ENCODE assay signal across 3 worm cellular contexts in genomic region chrIII:3916624-3917023, ce11.
A peak's percentile ranks its signal among the peaks of the same experiment; 100 is the strongest.
TF ChIP-seq lines count a peak whose summit lies in the region.

Gene ccdc-47, plus strand, starts transcription at chrIII:3916967.

TF ChIP-seq in whole organism, L1 larva, 84 proteins besides CTCF, POLR2A, EP300 and RAD21 (continued from another document and continues in another):
- TF ChIP-seq fkh-4 (tag; optimal IDR thresholded peaks at IDR 0.05; lab: Kevin White, UChicago; ENCODE audit: borderline replicate concordance) (no peak), pax-3 (tag; optimal IDR thresholded peaks at IDR 0.05; lab: Kevin White, UChicago) (no peak), isw-1 (GFP tag; IDR thresholded peaks at IDR 0.05; lab: Robert Waterston, UW) (peak; percentile 48), mef-2 (tag; optimal IDR thresholded peaks at IDR 0.05; lab: Kevin White, UChicago) (no peak), unc-98 (GFP tag; IDR thresholded peaks at IDR 0.05; lab: Robert Waterston, UW) (no peak), nhr-84 (tag; optimal IDR thresholded peaks at IDR 0.05; lab: Kevin White, UChicago) (no peak), lsy-2 (tag; optimal IDR thresholded peaks at IDR 0.05; lab: Kevin White, UChicago) (peak; percentile 65 to 75), nhr-77 (tag; optimal IDR thresholded peaks at IDR 0.05; lab: Kevin White, UChicago) (no peak), grh-1 (GFP tag; IDR thresholded peaks at IDR 0.05; lab: Robert Waterston, UW) (0 out of 2 replicates have a peak, but pooled peaks have one; percentile 28), fkh-8 (tag; optimal IDR thresholded peaks at IDR 0.05; lab: Kevin White, UChicago) (peak; percentile 34), lin-14 (GFP tag; optimal IDR thresholded peaks at IDR 0.05; lab: Kevin White, UChicago) (peak; percentile 53), zip-4 (GFP tag; optimal IDR thresholded peaks at IDR 0.05; lab: Kevin White, UChicago) (no peak), pag-3 (tag; optimal IDR thresholded peaks at IDR 0.05; lab: Kevin White, UChicago; ENCODE audit: borderline replicate concordance, insufficient read depth) (no peak), unc-30 (tag; optimal IDR thresholded peaks at IDR 0.05; lab: Kevin White, UChicago) (no peak), elt-2 (tag; optimal IDR thresholded peaks at IDR 0.05; lab: Kevin White, UChicago) (peak; percentile 16), hlh-4 (tag; optimal IDR thresholded peaks at IDR 0.05; lab: Kevin White, UChicago) (no peak), nhr-11 (tag; optimal IDR thresholded peaks at IDR 0.05; lab: Kevin White, UChicago) (no peak), fkh-10 (GFP tag; optimal IDR thresholded peaks at IDR 0.05; lab: Kevin White, UChicago) (no peak), unc-62 (GFP tag; optimal IDR thresholded peaks at IDR 0.05; lab: Kevin White, UChicago) (no peak), nhr-19 (GFP tag; conservative IDR thresholded peaks at IDR 0.05; lab: Robert Waterston, UW) (peak; percentile 58), nhr-237 (tag; optimal IDR thresholded peaks at IDR 0.05; lab: Kevin White, UChicago) (no peak), fos-1 (tag; optimal IDR thresholded peaks at IDR 0.05; lab: Kevin White, UChicago) (no peak), xbp-1 (tag; optimal IDR thresholded peaks at IDR 0.05; lab: Kevin White, UChicago) (peak; percentile 55), ztf-11 (tag; optimal IDR thresholded peaks at IDR 0.05; lab: Kevin White, UChicago) (peak in 1 of 2 experiments; percentile 44), ets-5 (GFP tag; IDR thresholded peaks at IDR 0.05; lab: Robert Waterston, UW) (no peak), snu-23 (GFP tag; optimal IDR thresholded peaks at IDR 0.05; lab: Kevin White, UChicago) (peak; percentile 76), tlp-1 (tag; optimal IDR thresholded peaks at IDR 0.05; lab: Kevin White, UChicago) (no peak), jun-1 (tag; optimal IDR thresholded peaks at IDR 0.05; lab: Kevin White, UChicago) (no peak), efl-1 (optimal IDR thresholded peaks at IDR 0.05; lab: Kevin White, UChicago) (peak; percentile 46 to 86), efl-1 (GFP tag; optimal IDR thresholded peaks at IDR 0.05 in 1 of 2; lab: Kevin White, UChicago) (peak; percentile 85 to 98), sptf-1 (tag; optimal IDR thresholded peaks at IDR 0.05; lab: Kevin White, UChicago) (no peak), unc-130 (tag; optimal IDR thresholded peaks at IDR 0.05; lab: Kevin White, UChicago) (peak; percentile 53), pqm-1 (tag; optimal IDR thresholded peaks at IDR 0.05; lab: Kevin White, UChicago) (no peak), dpl-1 (GFP tag; optimal IDR thresholded peaks at IDR 0.05; lab: Kevin White, UChicago) (peak; percentile 78 to 85 (median 84)), C16A3.4 (tag; optimal IDR thresholded peaks at IDR 0.05; lab: Kevin White, UChicago) (peak; percentile 71), ceh-88 (GFP tag; IDR thresholded peaks at IDR 0.05; lab: Robert Waterston, UW) (no peak), nhr-28 (tag; optimal IDR thresholded peaks at IDR 0.05; lab: Kevin White, UChicago) (no peak), nhr-12 (tag; optimal IDR thresholded peaks at IDR 0.05; lab: Kevin White, UChicago) (no peak), nhr-47 (tag; optimal IDR thresholded peaks at IDR 0.05; lab: Kevin White, UChicago) (peak; percentile 65), sup-37 (GFP tag; optimal IDR thresholded peaks at IDR 0.05; lab: Kevin White, UChicago) (no peak), nhr-76 (tag; optimal IDR thresholded peaks at IDR 0.05; lab: Kevin White, UChicago) (no peak), snpc-4 (tag; optimal IDR thresholded peaks at IDR 0.05; lab: Kevin White, UChicago) (peak; percentile 66), efl-3 (GFP tag; optimal IDR thresholded peaks at IDR 0.05; lab: Kevin White, UChicago) (no peak), ceh-82 (tag; optimal IDR thresholded peaks at IDR 0.05; lab: Kevin White, UChicago) (peak; percentile 41 to 47 (median 44))

TF ChIP-seq in whole organism, L3 larva, 47 proteins besides CTCF, POLR2A, EP300 and RAD21 (continued from another document):
- TF ChIP-seq lin-39 (tag; optimal IDR thresholded peaks at IDR 0.05; lab: Kevin White, UChicago) (peak; percentile 61), mml-1 (tag; optimal IDR thresholded peaks at IDR 0.05; lab: Kevin White, UChicago) (no peak), lin-15B (tag; optimal IDR thresholded peaks at IDR 0.05; lab: Kevin White, UChicago) (peak; percentile 30), fos-1 (tag; optimal IDR thresholded peaks at IDR 0.05; lab: Kevin White, UChicago) (no peak), mdl-1 (tag; optimal IDR thresholded peaks at IDR 0.05; lab: Kevin White, UChicago) (no peak), fkh-2 (tag; optimal IDR thresholded peaks at IDR 0.05; lab: Kevin White, UChicago) (no peak), daf-12 (tag; optimal IDR thresholded peaks at IDR 0.05; lab: Kevin White, UChicago) (no peak), elt-1 (tag; optimal IDR thresholded peaks at IDR 0.05; lab: Kevin White, UChicago) (no peak), nhr-25 (tag; optimal IDR thresholded peaks at IDR 0.05; lab: Kevin White, UChicago) (peak; percentile 22), lsy-12 (tag; optimal IDR thresholded peaks at IDR 0.05; lab: Kevin White, UChicago) (no peak), eor-1 (tag; optimal IDR thresholded peaks at IDR 0.05; lab: Kevin White, UChicago) (no peak)

TF ChIP-seq in whole organism, young adult, 124 proteins besides CTCF, POLR2A, EP300 and RAD21 (continued from another document):
- TF ChIP-seq ztf-28 (GFP tag; IDR thresholded peaks at IDR 0.05; lab: Robert Waterston, UW) = 0 out of 2 replicates have a peak, but pooled peaks have one; percentile 23
- TF ChIP-seq mcd-1 (GFP tag; IDR thresholded peaks at IDR 0.05; lab: Robert Waterston, UW) = peak; percentile 38; the same call in 1 of the 2 replicates
- peak; percentile 42 for TF ChIP-seq rpc-1 (optimal IDR thresholded peaks at IDR 0.05; lab: Kevin White, UChicago)
- no peak for TF ChIP-seq rpc-1 (tag; optimal IDR thresholded peaks at IDR 0.05; lab: Kevin White, UChicago)
- peak; percentile 50 for TF ChIP-seq lin-54 (GFP tag; optimal IDR thresholded peaks at IDR 0.05; lab: Kevin White, UChicago)
- TF ChIP-seq F33H1.4 (GFP tag; IDR thresholded peaks at IDR 0.05; lab: Robert Waterston, UW) = peak; percentile 44
- TF ChIP-seq snpc-4 (GFP tag; optimal IDR thresholded peaks at IDR 0.05; lab: Kevin White, UChicago) = no peak
- peak in 2 of 4 experiments; percentile 47 to 60 for TF ChIP-seq snpc-4 (tag; optimal IDR thresholded peaks at IDR 0.05; lab: Kevin White, UChicago)
- TF ChIP-seq nfyb-1 (GFP tag; IDR thresholded peaks at IDR 0.05; lab: Robert Waterston, UW) = 0 out of 2 replicates have a peak, but pooled peaks have one; percentile 20
- no peak for TF ChIP-seq cebp-1 (GFP tag; IDR thresholded peaks at IDR 0.05; lab: Robert Waterston, UW)
- peak; percentile 69 for TF ChIP-seq cebp-1 (tag; optimal IDR thresholded peaks at IDR 0.05; lab: Kevin White, UChicago)
